Worm (Caenorhabditis elegans) whole organism, early embryonic: Measurements from ENCODE around the gene ugt-66.

ENCODE experiments used
- B0310.2 ChIP-seq: sonication (generic microtip); optimal IDR thresholded peaks from 2 replicates; lab custom pipeline; 2016; ENCODE audit warnings: mild to moderate bottlenecking, missing genetic modification characterization, missing compliant biosample characterization
- F13C5.2 ChIP-seq: sonication (generic microtip); optimal IDR thresholded peaks from 2 replicates; lab custom pipeline; 2017; ENCODE audit warnings: mild to moderate bottlenecking, missing genetic modification characterization, inconsistent platforms, missing compliant biosample characterization
- ama-1 ChIP-seq: fragments of 150-350 bp; optimal IDR thresholded peaks from 2 replicates; lab custom pipeline; 2014
- hnd-1 ChIP-seq: sonication (generic microtip); optimal IDR thresholded peaks from 2 replicates; lab custom pipeline; 2016; ENCODE audit warnings: missing genetic modification characterization, missing compliant biosample characterization
- pes-1 ChIP-seq: fragments of 200-800 bp; sonication (Bioruptor generic); IDR thresholded peaks from 2 replicates; pipeline ENCODE4 v1.3.6; 2022; ENCODE audit warnings: missing genetic modification reagents, missing genetic modification characterization, missing compliant biosample characterization
- tbx-11 ChIP-seq: fragments of 200-800 bp; sonication (Bioruptor generic); IDR thresholded peaks from 2 replicates; pipeline ENCODE4 v1.3.6; 2022; ENCODE audit warnings: missing genetic modification characterization, missing compliant biosample characterization
- tbx-37 ChIP-seq: fragments of 200-800 bp; sonication (Bioruptor generic); conservative IDR thresholded peaks from 2 replicates; pipeline ENCODE4 v1.3.6; 2022; ENCODE audit warnings: missing genetic modification reagents, missing genetic modification characterization, missing compliant biosample characterization
- tra-4 ChIP-seq: sonication (generic microtip); optimal IDR thresholded peaks from 2 replicates; lab custom pipeline; 2017; ENCODE audit warnings: missing genetic modification characterization, missing compliant biosample characterization

DNA sequence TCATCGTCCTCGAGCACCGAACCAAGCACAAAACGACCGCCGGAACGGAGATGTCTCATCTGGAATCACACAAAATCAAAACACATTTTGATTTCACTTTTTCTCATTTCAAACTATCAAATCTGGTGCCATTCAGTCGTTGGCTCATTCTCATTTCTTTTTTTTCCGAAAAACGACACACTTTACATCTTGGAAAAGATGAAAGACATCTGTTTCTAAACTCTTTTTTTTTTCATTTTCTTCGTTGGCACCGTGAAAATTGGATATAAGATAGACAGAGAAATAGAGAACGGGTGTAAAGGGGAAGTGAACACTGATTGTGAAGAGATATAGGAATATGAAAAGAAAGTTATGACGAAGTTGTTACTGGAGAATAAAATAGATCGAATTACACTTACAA, 38.6 kb downstream of the ugt-66 start:
- TF ChIP-seq F13C5.2 (tag; lab: Kevin White, UChicago) (no peak), tra-4 (no peak), ama-1 (lab: Kevin White, UChicago) (no peak), tbx-37 (no peak), hnd-1 (no peak), pes-1 (GFP tag; lab: Robert Waterston, UW) (no peak), B0310.2 (tag; lab: Kevin White, UChicago) (no peak), tbx-11 (no peak)
